Worm (Caenorhabditis elegans): Measurements from ENCODE around the gene K01C8.2.

ce11 chrII:8232489-8232888, 36.8 kb downstream of the K01C8.2 start, which contains the start of gene M110.7:
- no peak for TF ChIP-seq lsy-27 (tag; optimal IDR thresholded peaks at IDR 0.05; ENCODE audit: borderline replicate concordance, insufficient read depth)
- no peak for TF ChIP-seq snpc-4 (GFP tag; optimal IDR thresholded peaks at IDR 0.05)
- TF ChIP-seq snpc-4 (tag; optimal IDR thresholded peaks at IDR 0.05): no peak
- TF ChIP-seq F55B11.4 (tag; optimal IDR thresholded peaks at IDR 0.05; ENCODE audit: borderline replicate concordance, insufficient read depth): no peak
- no peak for TF ChIP-seq cebp-2 (GFP tag; IDR thresholded peaks at IDR 0.05)
- no peak for TF ChIP-seq F37B4.10 (GFP tag; IDR thresholded peaks at IDR 0.05)
- no peak for TF ChIP-seq lin-54 (GFP tag; optimal IDR thresholded peaks at IDR 0.05)
- no peak for TF ChIP-seq ccch-3 (GFP tag; optimal IDR thresholded peaks at IDR 0.05)
- TF ChIP-seq egrh-3 (GFP tag; IDR thresholded peaks at IDR 0.05): no peak
- TF ChIP-seq nhr-27 (tag; optimal IDR thresholded peaks at IDR 0.05): no peak
- TF ChIP-seq rpc-1 (optimal IDR thresholded peaks at IDR 0.05): no peak
- no peak for TF ChIP-seq rpc-1 (tag; optimal IDR thresholded peaks at IDR 0.05)
- no peak for TF ChIP-seq fkh-3 (tag; optimal IDR thresholded peaks at IDR 0.05)
- no peak for TF ChIP-seq hrde-1 (tag; optimal IDR thresholded peaks at IDR 0.05; ENCODE audit: borderline replicate concordance)
- no peak for TF ChIP-seq F52B5.7 (tag; optimal IDR thresholded peaks at IDR 0.05)
- TF ChIP-seq mel-28 (tag; optimal IDR thresholded peaks at IDR 0.05; ENCODE audit: borderline replicate concordance): no peak

Measured in whole organism, young adult.